Fruit fly (Drosophila melanogaster) whole organism, embryonic: ENCODE data around the gene Tasp1.

Experiments used
- Ada2b ChIP-seq: fragments of 200-800 bp; sonication (Bioruptor generic); IDR thresholded peaks from 2 replicates; pipeline ENCODE4 v1.3.6; 2022; ENCODE audit warnings: missing biosample characterization, missing genetic modification characterization
- Asciz ChIP-seq: fragments of 200-800 bp; sonication (Bioruptor generic); optimal IDR thresholded peaks from 2 replicates; lab custom pipeline; 2017; ENCODE audit warnings: missing biosample characterization, mild to moderate bottlenecking, missing genetic modification characterization, missing genetic modification reagents
- CG10267 ChIP-seq: fragments of 200-800 bp; sonication (Bioruptor generic); optimal IDR thresholded peaks from 2 replicates; lab custom pipeline; 2018; ENCODE audit warnings: missing biosample characterization, mild to moderate bottlenecking, missing genetic modification characterization, moderate library complexity
- CG10366 ChIP-seq: fragments of 200-800 bp; sonication (Bioruptor generic); IDR thresholded peaks from 2 replicates; pipeline ENCODE4 v1.3.6; 2022; ENCODE audit warnings: missing biosample characterization, missing genetic modification characterization
- CG10543 ChIP-seq: fragments of 200-800 bp; sonication (Bioruptor generic); optimal IDR thresholded peaks from 3 replicates; lab custom pipeline; 2017; ENCODE audit warnings: missing biosample characterization, mild to moderate bottlenecking, missing genetic modification characterization, moderate library complexity
- CG10654 ChIP-seq: fragments of 200-800 bp; sonication (Bioruptor generic); optimal IDR thresholded peaks from 2 replicates; lab custom pipeline; 2016; ENCODE audit warnings: missing biosample characterization, missing genetic modification characterization
- CG10979 ChIP-seq: fragments of 200-800 bp; sonication (Bioruptor generic); optimal IDR thresholded peaks from 2 replicates; lab custom pipeline; 2018; ENCODE audit warnings: missing biosample characterization, mild to moderate bottlenecking, missing genetic modification characterization, moderate library complexity
- CG11723 ChIP-seq: fragments of 200-800 bp; sonication (Bioruptor generic); optimal IDR thresholded peaks from 2 replicates; lab custom pipeline; 2017; ENCODE audit warnings: missing biosample characterization, mild to moderate bottlenecking, missing genetic modification characterization
- CG12236 ChIP-seq: fragments of 200-800 bp; sonication (Bioruptor generic); optimal IDR thresholded peaks from 2 replicates; lab custom pipeline; 2016; ENCODE audit warnings: missing biosample characterization, missing genetic modification characterization
- CG12391 ChIP-seq: fragments of 200-800 bp; sonication (Bioruptor generic); optimal IDR thresholded peaks from 3 replicates; lab custom pipeline; 2018; ENCODE audit warnings: missing biosample characterization, mild to moderate bottlenecking, missing genetic modification characterization, moderate library complexity
- CG12744 ChIP-seq: fragments of 200-800 bp; sonication (Bioruptor generic); optimal IDR thresholded peaks from 2 replicates; lab custom pipeline; 2016; ENCODE audit warnings: missing biosample characterization, missing genetic modification characterization
- CG13123 ChIP-seq: fragments of 200-800 bp; sonication (Bioruptor generic); optimal IDR thresholded peaks from 2 replicates; lab custom pipeline; 2016; ENCODE audit warnings: missing biosample characterization, missing genetic modification characterization
- CG16813 ChIP-seq: fragments of 200-800 bp; sonication (Bioruptor generic); IDR thresholded peaks from 3 replicates; pipeline ENCODE4 v1.3.6; 2022; ENCODE audit warnings: missing biosample characterization, missing genetic modification characterization; ENCODE audit not compliant: partially characterized antibody
- CG17186 ChIP-seq: fragments of 200-800 bp; sonication (Bioruptor generic); optimal IDR thresholded peaks from 3 replicates; lab custom pipeline; 2017; ENCODE audit warnings: missing biosample characterization, missing genetic modification reagents, missing genetic modification characterization
- CG2116 ChIP-seq: fragments of 200-800 bp; sonication (Bioruptor generic); optimal IDR thresholded peaks from 3 replicates; lab custom pipeline; 2018; ENCODE audit warnings: missing biosample characterization, mild to moderate bottlenecking, missing genetic modification characterization
- CG30020 ChIP-seq: fragments of 200-800 bp; optimal IDR thresholded peaks from 2 replicates; lab custom pipeline; 2019; ENCODE audit warnings: missing biosample characterization, mild to moderate bottlenecking, missing genetic modification characterization, moderate library complexity
- CG31224 ChIP-seq: fragments of 200-800 bp; sonication (Bioruptor generic); IDR thresholded peaks from 2 replicates; pipeline ENCODE4 v1.3.6; 2022; ENCODE audit warnings: missing biosample characterization, missing genetic modification characterization
- CG3726 ChIP-seq: fragments of 200-800 bp; sonication (Bioruptor generic); IDR thresholded peaks from 3 replicates; pipeline ENCODE4, ENCODE4 v1.3.6; 2022; ENCODE audit warnings: missing biosample characterization, missing genetic modification characterization
- CG4707 ChIP-seq: fragments of 200-800 bp; sonication (Bioruptor generic); optimal IDR thresholded peaks from 2 replicates; lab custom pipeline; 2018; ENCODE audit warnings: missing biosample characterization, mild to moderate bottlenecking, missing genetic modification characterization, moderate library complexity
- CG5245 ChIP-seq: fragments of 200-800 bp; sonication (Bioruptor generic); optimal IDR thresholded peaks from 3 replicates; lab custom pipeline; 2016; ENCODE audit warnings: missing biosample characterization, missing genetic modification characterization
- CG6175 ChIP-seq: fragments of 200-800 bp; sonication (Bioruptor generic); IDR thresholded peaks from 3 replicates; pipeline ENCODE4 v1.3.6; 2022; ENCODE audit warnings: missing biosample characterization, missing genetic modification characterization
- CG6272 ChIP-seq: fragments of 200-800 bp; sonication (Bioruptor generic); IDR thresholded peaks from 2 replicates; pipeline ENCODE4 v1.3.6; 2022; ENCODE audit warnings: missing biosample characterization, missing genetic modification characterization
- CG7372 ChIP-seq: fragments of 200-800 bp; sonication (Bioruptor generic); IDR thresholded peaks from 2 replicates; pipeline ENCODE4 v1.3.6; 2022; ENCODE audit warnings: missing biosample characterization, missing genetic modification characterization
- CG7786 ChIP-seq: fragments of 200-800 bp; sonication (Bioruptor generic); optimal IDR thresholded peaks from 2 replicates; lab custom pipeline; 2016; ENCODE audit warnings: missing biosample characterization, missing genetic modification characterization
- CG9609 ChIP-seq: fragments of 200-800 bp; sonication (Bioruptor generic); optimal IDR thresholded peaks from 3 replicates; lab custom pipeline; 2016; ENCODE audit warnings: missing biosample characterization, missing genetic modification characterization
- CTCF ChIP-seq: fragments of 200-800 bp; sonication (Bioruptor generic); optimal IDR thresholded peaks from 2 replicates; lab custom pipeline; 2017; ENCODE audit warnings: missing biosample characterization, mild to moderate bottlenecking, missing genetic modification characterization, moderate library complexity
- CoRest ChIP-seq: fragments of 200-800 bp; sonication (Bioruptor generic); optimal IDR thresholded peaks from 3 replicates; lab custom pipeline; 2018; ENCODE audit warnings: missing biosample characterization, mild to moderate bottlenecking, missing genetic modification characterization, moderate library complexity
- Deaf1 ChIP-seq: fragments of 200-800 bp; optimal IDR thresholded peaks from 3 replicates; lab custom pipeline; 2019; ENCODE audit warnings: missing biosample characterization, mild to moderate bottlenecking, missing genetic modification characterization, moderate library complexity
- Dek ChIP-seq: fragments of 200-800 bp; sonication (Bioruptor generic); optimal IDR thresholded peaks from 3 replicates; lab custom pipeline; 2019; ENCODE audit warnings: missing biosample characterization, mild to moderate bottlenecking, missing genetic modification characterization, moderate library complexity
- ERR ChIP-seq: fragments of 200-800 bp; sonication (Bioruptor generic); optimal IDR thresholded peaks from 2 replicates; lab custom pipeline; 2016; ENCODE audit warnings: missing biosample characterization, missing genetic modification characterization
- Ets97D ChIP-seq: fragments of 200-800 bp; sonication (Bioruptor generic); optimal IDR thresholded peaks from 3 replicates; lab custom pipeline; 2016; ENCODE audit warnings: missing biosample characterization, missing genetic modification characterization
- Fer1 ChIP-seq: fragments of 200-800 bp; sonication (Bioruptor generic); optimal IDR thresholded peaks from 2 replicates; lab custom pipeline; 2017; ENCODE audit warnings: missing biosample characterization, mild to moderate bottlenecking, missing genetic modification characterization
- HHEX ChIP-seq: fragments of 200-800 bp; sonication (Bioruptor generic); optimal IDR thresholded peaks from 3 replicates; lab custom pipeline; 2017; ENCODE audit warnings: missing biosample characterization, mild to moderate bottlenecking, missing genetic modification characterization, missing genetic modification reagents
- Hmr ChIP-seq: fragments of 200-800 bp; sonication (Bioruptor generic); optimal IDR thresholded peaks from 3 replicates; lab custom pipeline; 2017; ENCODE audit warnings: mild to moderate bottlenecking, missing biosample characterization, missing genetic modification reagents, missing genetic modification characterization
- Lhr ChIP-seq: fragments of 200-800 bp; sonication (Bioruptor generic); optimal IDR thresholded peaks from 3 replicates; lab custom pipeline; 2017; ENCODE audit warnings: mild to moderate bottlenecking, missing biosample characterization, missing genetic modification reagents, missing genetic modification characterization
- Meics ChIP-seq: fragments of 200-800 bp; sonication (Bioruptor generic); optimal IDR thresholded peaks from 2 replicates; lab custom pipeline; 2017; ENCODE audit warnings: missing biosample characterization, mild to moderate bottlenecking, missing genetic modification characterization
- Pdp1 ChIP-seq, 2 experiments: fragments of 200-800 bp; sonication (Bioruptor generic); optimal IDR thresholded peaks; 3 replicates each; lab custom pipeline; 2016; ENCODE audit warnings: missing biosample characterization in 2 of 2, missing genetic modification characterization in 2 of 2, mild to moderate bottlenecking in 1 of 2, moderate library complexity in 1 of 2
- Sox100B ChIP-seq: fragments of 200-800 bp; sonication (Bioruptor generic); optimal IDR thresholded peaks from 3 replicates; lab custom pipeline; 2018; ENCODE audit warnings: missing biosample characterization, mild to moderate bottlenecking, missing genetic modification characterization
- br ChIP-seq: fragments of >200 bp; optimal IDR thresholded peaks from 2 replicates; lab custom pipeline; 2017
- bsh ChIP-seq, 2 experiments: fragments of 200-800 bp; sonication (Bioruptor generic); optimal IDR thresholded peaks; 2 replicates each; lab custom pipeline; 2017 to 2018; ENCODE audit warnings: mild to moderate bottlenecking in 2 of 2, missing biosample characterization in 2 of 2, missing genetic modification characterization in 2 of 2, moderate library complexity in 1 of 2
- chm ChIP-seq: fragments of 200-800 bp; sonication (Bioruptor generic); IDR thresholded peaks from 2 replicates; pipeline ENCODE4 v1.3.6; 2022; ENCODE audit warnings: missing biosample characterization, missing genetic modification characterization
- ems ChIP-seq: fragments of 200-800 bp; sonication (Bioruptor generic); optimal IDR thresholded peaks from 3 replicates; lab custom pipeline; 2016; ENCODE audit warnings: missing biosample characterization, missing genetic modification characterization
- fu2 ChIP-seq: fragments of 200-800 bp; sonication (Bioruptor generic); optimal IDR thresholded peaks from 2 replicates; lab custom pipeline; 2016; ENCODE audit warnings: missing biosample characterization, missing genetic modification characterization
- knrl ChIP-seq: fragments of 200-800 bp; sonication (Bioruptor generic); IDR thresholded peaks from 3 replicates; pipeline ENCODE4 v1.3.6; 2022; ENCODE audit warnings: missing biosample characterization, missing genetic modification characterization; ENCODE audit not compliant: partially characterized antibody
- nau ChIP-seq: fragments of 200-800 bp; sonication (Bioruptor generic); optimal IDR thresholded peaks from 3 replicates; lab custom pipeline; 2017; ENCODE audit warnings: missing biosample characterization, mild to moderate bottlenecking, missing genetic modification characterization, missing genetic modification reagents
- oc ChIP-seq: fragments of 200-800 bp; sonication (Bioruptor generic); optimal IDR thresholded peaks from 2 replicates; lab custom pipeline; 2018; ENCODE audit warnings: missing biosample characterization, mild to moderate bottlenecking, missing genetic modification characterization, moderate library complexity
- pan ChIP-seq, 4 experiments: fragments of >200 bp in 3 of 4; fragments of 200-800 bp in 1 of 4; sonication (Bioruptor generic) in 1 of 4; optimal IDR thresholded peaks in 3 of 4; IDR thresholded peaks in 1 of 4; 2 replicates each; pipeline versions ENCODE4 v1.3.6 to Lab custom; 2017 to 2022; ENCODE audit warnings: missing biosample characterization in 2 of 4, missing genetic modification characterization in 2 of 4, mixed read lengths in 1 of 4
- pfk ChIP-seq: fragments of 200-800 bp; sonication (Bioruptor generic); optimal IDR thresholded peaks from 2 replicates; lab custom pipeline; 2018; ENCODE audit warnings: missing biosample characterization, mild to moderate bottlenecking, missing genetic modification characterization, moderate library complexity
- pzg ChIP-seq: fragments of 200-800 bp; sonication (Bioruptor generic); optimal IDR thresholded peaks from 3 replicates; lab custom pipeline; 2018; ENCODE audit warnings: missing biosample characterization, mild to moderate bottlenecking, missing genetic modification characterization, moderate library complexity
- sd ChIP-seq: fragments of 200-800 bp; sonication (Bioruptor generic); optimal IDR thresholded peaks from 3 replicates; lab custom pipeline; 2018; ENCODE audit warnings: missing biosample characterization, mild to moderate bottlenecking, missing genetic modification characterization, moderate library complexity
- ssp ChIP-seq: fragments of 200-800 bp; sonication (Bioruptor generic); IDR thresholded peaks from 2 replicates; pipeline ENCODE4 v1.3.6; 2022; ENCODE audit warnings: missing biosample characterization, missing genetic modification characterization

Tasp1 gene

dm6 chr3L:16051719-16052122 lies 35.6 kb downstream of the Tasp1 start, which contains the start of gene Mbs (continued):
- TF ChIP-seq CG2116 (no peak), Fer1 (no peak), CG16813 (peak; percentile 57; the same call in 2 of the 3 replicates), CG5245 (no peak), CG9609 (GFP tag; lab: Kevin White, UChicago) (no peak), CG3726 (GFP tag; lab: Robert Waterston, UW) (no peak), pzg (GFP tag; lab: Kevin White, UChicago) (peak; percentile 80), CG30020 (tag; lab: Kevin White, UChicago) (no peak), CG7372 (GFP tag; lab: Robert Waterston, UW) (no peak), br (lab: Kevin White, UChicago) (no peak), Dek (peak; percentile 1), CG12236 (GFP tag; lab: Kevin White, UChicago) (no peak), Lhr (GFP tag; lab: Kevin White, UChicago) (peak; percentile 55), ssp (GFP tag; lab: Robert Waterston, UW) (no peak), CG10267 (tag; lab: Kevin White, UChicago) (peak; percentile 9), sd (tag; lab: Kevin White, UChicago) (no peak), chm (GFP tag; lab: Robert Waterston, UW) (no peak), bsh (GFP tag; optimal IDR thresholded peaks at IDR 0.05; lab: Kevin White, UChicago) (peak in 1 of 2 experiments; percentile 22), CG4707 (GFP tag; lab: Kevin White, UChicago) (no peak), CG10543 (GFP tag; lab: Kevin White, UChicago) (peak; percentile 70), Pdp1 (GFP tag; optimal IDR thresholded peaks at IDR 0.05; lab: Kevin White, UChicago) (no peak)

dm6 chr3L:16050887-16051258 lies 36.5 kb downstream of the Tasp1 start, which contains the start of gene Diap1:
Diap1 (minus strand) TSS chr3L:16051034.
- no peak for TF ChIP-seq oc (tag; lab: Kevin White, UChicago)
- TF ChIP-seq Asciz (GFP tag; lab: Kevin White, UChicago) = no peak
- TF ChIP-seq Ada2b (GFP tag; lab: Robert Waterston, UW) = no peak
- TF ChIP-seq CG3726 (GFP tag; lab: Robert Waterston, UW) = no peak
- TF ChIP-seq CG6272 (GFP tag; lab: Robert Waterston, UW) = 0 out of 2 replicates have a peak, but pooled peaks have one; percentile 31
- TF ChIP-seq CG12744 (GFP tag; lab: Kevin White, UChicago) = no peak
- no peak for TF ChIP-seq CG6175 (GFP tag; lab: Robert Waterston, UW)
- no peak for TF ChIP-seq CG11723 (GFP tag; lab: Kevin White, UChicago)
- peak; percentile 31 for TF ChIP-seq Hmr (GFP tag; lab: Kevin White, UChicago)
- no peak for TF ChIP-seq HHEX (GFP tag; lab: Kevin White, UChicago)
- TF ChIP-seq pfk (GFP tag; lab: Kevin White, UChicago) = peak; percentile 64
- peak; percentile 88 for TF ChIP-seq knrl (GFP tag; lab: Robert Waterston, UW)
- TF ChIP-seq CG12391 (tag; lab: Kevin White, UChicago) = no peak
- no peak for TF ChIP-seq pan (optimal IDR thresholded peaks at IDR 0.05; lab: Kevin White, UChicago)
- no peak for TF ChIP-seq pan (GFP tag; optimal IDR thresholded peaks at IDR 0.05 in 1 of 2, IDR thresholded peaks at IDR 0.05 in 1 of 2)
- TF ChIP-seq ems = no peak
- TF ChIP-seq nau (GFP tag; lab: Kevin White, UChicago) = no peak
- TF ChIP-seq CG31224 (GFP tag; lab: Robert Waterston, UW) = no peak
- no peak for TF ChIP-seq fu2 (GFP tag; lab: Kevin White, UChicago)
- TF ChIP-seq ERR (GFP tag; lab: Kevin White, UChicago) = no peak
- no peak for TF ChIP-seq CG7786
- TF ChIP-seq CTCF (GFP tag; lab: Kevin White, UChicago) = no peak
- no peak for TF ChIP-seq CoRest (tag; lab: Kevin White, UChicago)
- TF ChIP-seq Sox100B (GFP tag; lab: Kevin White, UChicago) = no peak
- TF ChIP-seq Ets97D (GFP tag; lab: Kevin White, UChicago) = peak; percentile 90
- TF ChIP-seq Deaf1 (tag; lab: Kevin White, UChicago) = no peak
- no peak for TF ChIP-seq CG10979 (tag; lab: Kevin White, UChicago)
- no peak for TF ChIP-seq CG10366 (GFP tag; lab: Robert Waterston, UW)
- TF ChIP-seq CG10654 (GFP tag; lab: Kevin White, UChicago) = peak; percentile 6
- TF ChIP-seq Meics (GFP tag; lab: Kevin White, UChicago) = no peak
- no peak for TF ChIP-seq CG13123
- peak; percentile 41 for TF ChIP-seq CG17186 (GFP tag; lab: Kevin White, UChicago)
